Fruit fly (Drosophila melanogaster): ENCODE data around the gene PIG-K.

The PIG-K gene

DNA sequence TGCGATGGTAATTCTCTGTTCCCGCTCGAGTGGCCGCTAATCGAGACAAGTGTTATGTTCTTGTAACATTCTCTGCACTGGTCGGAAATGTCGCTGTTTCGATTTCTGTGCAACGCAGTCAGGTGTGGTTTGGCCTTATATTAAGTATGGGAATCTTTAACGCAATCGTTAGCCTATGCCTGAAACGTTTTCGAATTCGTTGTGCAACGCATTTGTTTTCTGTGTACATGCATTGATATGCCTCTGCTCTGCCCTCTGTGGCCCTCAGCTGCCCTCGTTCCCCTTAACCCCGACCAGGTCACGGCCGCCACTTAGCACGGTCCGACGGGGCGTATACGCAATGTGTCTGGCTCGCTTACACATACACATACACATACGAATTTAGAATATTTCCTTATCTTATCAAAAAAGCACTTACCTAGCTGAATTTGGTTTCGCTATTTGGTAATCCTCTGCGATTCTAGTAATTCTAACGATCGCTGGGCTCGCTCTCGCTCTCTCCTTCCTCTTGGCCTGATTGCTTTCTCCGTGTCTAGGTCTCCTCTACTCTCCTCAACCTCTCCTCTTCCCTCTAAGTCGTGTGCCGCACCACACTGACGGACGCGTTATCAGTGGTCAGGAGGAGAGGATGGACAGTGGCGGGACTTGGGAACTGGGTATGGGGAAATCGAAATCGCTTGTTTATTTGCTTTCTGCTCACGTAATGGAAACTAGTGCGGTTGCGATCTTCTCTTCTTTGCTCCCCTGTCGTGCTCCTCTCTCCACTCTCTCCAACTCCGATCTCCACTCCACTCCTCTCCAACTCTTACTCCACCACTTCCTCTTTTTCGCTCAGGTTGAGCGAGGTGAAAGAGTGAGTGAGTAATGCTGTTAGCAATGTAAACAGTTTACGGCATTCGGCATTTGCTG is 39.9 kb upstream of the PIG-K start (continued):
- no peak for TF ChIP-seq pita (GFP tag; optimal IDR thresholded peaks at IDR 0.05)

DNA sequence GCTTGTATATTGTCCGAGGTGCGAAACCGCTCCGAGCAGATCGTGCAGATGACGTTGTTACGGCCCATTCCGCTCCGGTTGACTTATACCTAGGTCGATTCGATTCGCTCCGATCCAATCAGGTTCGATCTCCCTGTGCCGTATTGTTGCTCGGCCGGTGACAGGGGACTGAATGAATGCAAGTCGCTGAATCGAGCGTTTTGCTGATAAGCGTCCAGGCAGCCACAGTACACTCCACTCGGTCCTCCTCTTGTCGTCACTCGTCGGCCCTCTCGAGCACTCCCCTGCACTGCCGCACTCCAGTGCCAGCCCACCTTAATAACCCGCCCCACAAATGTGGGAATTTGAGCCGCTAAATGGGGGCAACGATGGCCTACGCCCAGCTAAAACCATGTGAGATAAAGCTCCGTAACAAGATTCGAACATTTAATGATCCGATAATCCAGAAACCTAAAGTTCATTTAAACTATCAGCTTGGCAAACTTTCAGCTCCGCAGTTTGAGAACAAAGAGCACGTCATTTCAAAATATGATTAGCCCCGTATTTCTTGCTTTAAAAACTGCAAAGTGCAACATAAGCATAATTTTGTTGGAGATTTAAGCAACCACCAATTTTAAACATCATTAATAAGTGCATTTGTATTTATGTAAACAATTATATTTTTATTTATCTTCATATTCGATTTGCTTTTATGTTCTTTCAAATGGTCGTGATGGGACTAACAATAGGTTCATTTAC is 34.7 kb upstream of the PIG-K start, which contains the start of gene CG4325:
TSS of gene CG4325 (minus strand) at position 159 of the 738 bp plus-strand sequence.
- TF ChIP-seq CG6272 (GFP tag; IDR thresholded peaks at IDR 0.05) (no peak), grn (GFP tag; optimal IDR thresholded peaks at IDR 0.05) (peak; percentile 2), crol (GFP tag; IDR thresholded peaks at IDR 0.05) (peak; percentile 70), Tbp (GFP tag; optimal IDR thresholded peaks at IDR 0.05) (no peak), Deaf1 (tag; optimal IDR thresholded peaks at IDR 0.05) (peak; percentile 19)

DNA sequence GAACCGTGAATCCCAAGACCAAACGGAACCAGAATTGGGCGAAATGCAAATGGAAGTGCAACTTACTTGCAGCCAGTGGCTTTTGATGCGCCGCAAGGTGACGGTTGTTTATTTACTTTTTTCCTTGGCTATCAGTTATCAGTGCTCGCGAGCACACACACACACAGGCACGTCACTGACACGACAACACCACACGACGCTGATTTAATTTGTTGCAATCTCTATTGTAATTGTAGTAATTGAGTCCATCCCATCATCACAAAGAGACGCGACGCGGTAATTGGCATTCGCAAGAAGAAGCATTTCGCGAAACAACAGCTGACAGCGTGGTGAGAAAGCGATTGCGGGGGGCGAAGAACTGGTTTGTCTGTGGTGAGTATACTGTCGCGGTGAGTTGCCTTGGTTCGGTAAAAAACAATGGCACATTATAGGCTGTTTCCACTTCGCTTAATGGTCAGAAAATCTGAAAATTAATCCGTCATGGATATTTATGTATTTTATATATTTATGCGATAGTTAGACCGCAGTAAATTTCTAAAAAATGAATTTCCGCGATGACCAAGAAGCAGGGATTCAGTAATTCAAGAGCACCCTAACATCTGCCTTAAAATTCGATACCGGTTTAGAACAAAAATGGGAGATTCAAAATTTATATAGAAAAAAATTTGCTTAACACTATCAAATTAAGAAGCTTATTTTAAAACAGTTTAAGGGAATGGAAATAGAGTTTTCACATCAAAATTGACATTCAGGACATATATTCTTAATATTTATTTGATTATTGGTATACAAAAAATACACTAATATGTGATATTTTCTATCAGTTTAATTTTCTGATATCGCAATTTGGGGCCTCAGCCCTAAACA is 33.0 kb upstream of the PIG-K start, which contains the start of the genes Actn and usp:
TSS of gene Actn (minus strand) at position 331 of the 867 bp plus-strand sequence.
TSS of gene usp (minus strand) at position 331 of the 867 bp plus-strand sequence.
- TF ChIP-seq CG32772 (GFP tag; IDR thresholded peaks at IDR 0.05): no peak
- TF ChIP-seq CG2120 (GFP tag; optimal IDR thresholded peaks at IDR 0.05): peak; percentile 26
- TF ChIP-seq sim (GFP tag; IDR thresholded peaks at IDR 0.05): no peak
- TF ChIP-seq Nf-YA (GFP tag; IDR thresholded peaks at IDR 0.05): no peak
- TF ChIP-seq NFAT (GFP tag; IDR thresholded peaks at IDR 0.05): no peak
- no peak for TF ChIP-seq grn (GFP tag; optimal IDR thresholded peaks at IDR 0.05)
- no peak for TF ChIP-seq Ravus (GFP tag; IDR thresholded peaks at IDR 0.05)
- no peak for TF ChIP-seq pum (GFP tag; optimal IDR thresholded peaks at IDR 0.05)
- no peak for TF ChIP-seq pfk (GFP tag; optimal IDR thresholded peaks at IDR 0.05)
- no peak for TF ChIP-seq CG10565 (GFP tag; optimal IDR thresholded peaks at IDR 0.05)
- TF ChIP-seq gcm (GFP tag; optimal IDR thresholded peaks at IDR 0.05): peak; percentile 9
- peak; percentile 95 for TF ChIP-seq sug (tag; optimal IDR thresholded peaks at IDR 0.05)
- TF ChIP-seq Bdp1 (GFP tag; optimal IDR thresholded peaks at IDR 0.05): no peak
- no peak for TF ChIP-seq YL-1 (GFP tag; optimal IDR thresholded peaks at IDR 0.05)
- no peak for TF ChIP-seq CG2202 (tag; optimal IDR thresholded peaks at IDR 0.05)
- TF ChIP-seq tap (tag; optimal IDR thresholded peaks at IDR 0.05): no peak
- TF ChIP-seq hth (optimal IDR thresholded peaks at IDR 0.05): no peak
- no peak for TF ChIP-seq CG15011 (GFP tag; optimal IDR thresholded peaks at IDR 0.05)
- no peak for TF ChIP-seq bbx (GFP tag; IDR thresholded peaks at IDR 0.05; ENCODE audit: partially characterized antibody)
- no peak for TF ChIP-seq NC2α (GFP tag; optimal IDR thresholded peaks at IDR 0.05)
- TF ChIP-seq Mad (GFP tag; optimal IDR thresholded peaks at IDR 0.05): no peak
- peak; percentile 43 for TF ChIP-seq lilli (GFP tag; optimal IDR thresholded peaks at IDR 0.05)
- TF ChIP-seq CG10959 (GFP tag; IDR thresholded peaks at IDR 0.05): no peak
- TF ChIP-seq dysf (GFP tag; IDR thresholded peaks at IDR 0.05): no peak
- TF ChIP-seq CG4820 (GFP tag; optimal IDR thresholded peaks at IDR 0.05): no peak
- peak; percentile 28 for TF ChIP-seq PHDP (tag; optimal IDR thresholded peaks at IDR 0.05)
- no peak for TF ChIP-seq lov (optimal IDR thresholded peaks at IDR 0.05)
- no peak for TF ChIP-seq lov (GFP tag; IDR thresholded peaks at IDR 0.05)
- peak; percentile 16 for TF ChIP-seq Nf-YC (tag; optimal IDR thresholded peaks at IDR 0.05)
- TF ChIP-seq MBD-R2 (GFP tag; IDR thresholded peaks at IDR 0.05): no peak; the same call in 1 of the 2 replicates
- TF ChIP-seq Hmx (GFP tag; optimal IDR thresholded peaks at IDR 0.05): no peak
- no peak for TF ChIP-seq gcm2 (GFP tag; optimal IDR thresholded peaks at IDR 0.05)
- TF ChIP-seq Ptx1 (GFP tag; IDR thresholded peaks at IDR 0.05): no peak
- no peak for TF ChIP-seq odd (GFP tag; optimal IDR thresholded peaks at IDR 0.05)
- TF ChIP-seq CG15601 (tag; optimal IDR thresholded peaks at IDR 0.05): no peak
- TF ChIP-seq Gsc (GFP tag; IDR thresholded peaks at IDR 0.05): no peak
- TF ChIP-seq CG2889 (GFP tag; IDR thresholded peaks at IDR 0.05): no peak
- TF ChIP-seq yki (optimal IDR thresholded peaks at IDR 0.05): no peak
- no peak for TF ChIP-seq Sin3A (optimal IDR thresholded peaks at IDR 0.05)
- TF ChIP-seq gsb-n (tag; optimal IDR thresholded peaks at IDR 0.05): peak; percentile 58
